Fruit fly (Drosophila melanogaster) whole organism, prepupa: Measurements from ENCODE around the gene CG33645.

Experiments used
- Blimp-1 ChIP-seq: fragments of 200-800 bp; sonication (Bioruptor generic); optimal IDR thresholded peaks from 3 replicates; lab custom pipeline; 2017; ENCODE audit warnings: missing biosample characterization, missing genetic modification characterization, mild to moderate bottlenecking, moderate library complexity, missing genetic modification reagents
- CG10631 ChIP-seq: fragments of 200-800 bp; sonication (Bioruptor generic); optimal IDR thresholded peaks from 2 replicates; lab custom pipeline; 2016; ENCODE audit warnings: missing biosample characterization, missing genetic modification characterization
- CG10669 ChIP-seq: fragments of 200-800 bp; sonication (Bioruptor generic); optimal IDR thresholded peaks from 3 replicates; lab custom pipeline; 2018; ENCODE audit warnings: missing biosample characterization, mild to moderate bottlenecking, missing genetic modification characterization, moderate library complexity
- CG11294 ChIP-seq: fragments of 200-800 bp; sonication (Bioruptor generic); IDR thresholded peaks from 2 replicates; pipeline ENCODE4 v1.3.6; 2022; ENCODE audit warnings: missing biosample characterization, missing genetic modification characterization
- CG11762 ChIP-seq: fragments of 200-800 bp; sonication (Bioruptor generic); optimal IDR thresholded peaks from 3 replicates; lab custom pipeline; 2016; ENCODE audit warnings: missing biosample characterization, missing genetic modification characterization; ENCODE audit not compliant: insufficient read depth
- CG11902 ChIP-seq: fragments of 200-800 bp; sonication (Bioruptor generic); optimal IDR thresholded peaks from 3 replicates; lab custom pipeline; 2016; ENCODE audit warnings: missing biosample characterization, missing genetic modification characterization
- CG15336 ChIP-seq: fragments of 200-800 bp; sonication (Bioruptor generic); IDR thresholded peaks from 2 replicates; pipeline ENCODE4 v1.3.6; 2022; ENCODE audit warnings: missing biosample characterization, missing genetic modification characterization
- CG1621 ChIP-seq: fragments of 200-800 bp; sonication (Bioruptor generic); optimal IDR thresholded peaks from 3 replicates; lab custom pipeline; 2018; ENCODE audit warnings: missing biosample characterization, mild to moderate bottlenecking, missing genetic modification characterization
- CG16779 ChIP-seq: fragments of 200-800 bp; sonication (Bioruptor generic); optimal IDR thresholded peaks from 3 replicates; lab custom pipeline; 2017; ENCODE audit warnings: missing biosample characterization, mild to moderate bottlenecking, missing genetic modification characterization
- CG31627 ChIP-seq: fragments of 200-800 bp; sonication (Bioruptor generic); optimal IDR thresholded peaks from 3 replicates; lab custom pipeline; 2016; ENCODE audit warnings: missing biosample characterization, missing genetic modification characterization
- CG32006 ChIP-seq: fragments of 200-800 bp; sonication (Bioruptor generic); optimal IDR thresholded peaks from 3 replicates; lab custom pipeline; 2017; ENCODE audit warnings: missing biosample characterization, mild to moderate bottlenecking, missing genetic modification characterization
- CG34406 ChIP-seq: fragments of 200-800 bp; sonication (Bioruptor generic); optimal IDR thresholded peaks from 3 replicates; lab custom pipeline; 2016; ENCODE audit warnings: missing biosample characterization, missing genetic modification characterization
- CG4318 ChIP-seq: fragments of 200-800 bp; sonication (Bioruptor generic); optimal IDR thresholded peaks from 3 replicates; lab custom pipeline; 2017; ENCODE audit warnings: missing biosample characterization, mild to moderate bottlenecking, missing genetic modification characterization
- CG6163 ChIP-seq: fragments of 200-800 bp; sonication (Bioruptor generic); IDR thresholded peaks from 3 replicates; pipeline ENCODE4 v1.3.6; 2022; ENCODE audit warnings: missing biosample characterization, missing genetic modification characterization
- CG6792 ChIP-seq: fragments of 200-800 bp; sonication (Bioruptor generic); optimal IDR thresholded peaks from 3 replicates; lab custom pipeline; 2016; ENCODE audit warnings: missing biosample characterization, missing genetic modification characterization
- CG6808 ChIP-seq: fragments of 200-800 bp; sonication (Bioruptor generic); optimal IDR thresholded peaks from 3 replicates; lab custom pipeline; 2017; ENCODE audit warnings: missing biosample characterization, missing genetic modification characterization, mild to moderate bottlenecking, moderate library complexity, missing genetic modification reagents
- CG6854 ChIP-seq: fragments of 200-800 bp; sonication (Bioruptor generic); optimal IDR thresholded peaks from 2 replicates; lab custom pipeline; 2017; ENCODE audit warnings: missing biosample characterization, mild to moderate bottlenecking, missing genetic modification characterization
- CG7368 ChIP-seq: fragments of 200-800 bp; sonication (Bioruptor generic); optimal IDR thresholded peaks from 3 replicates; lab custom pipeline; 2016; ENCODE audit warnings: missing biosample characterization, missing genetic modification characterization
- CG8319 ChIP-seq: fragments of 200-800 bp; sonication (Bioruptor generic); optimal IDR thresholded peaks from 3 replicates; lab custom pipeline; 2016; ENCODE audit warnings: missing biosample characterization, missing genetic modification characterization
- CG8632 ChIP-seq: fragments of 200-800 bp; sonication (Bioruptor generic); optimal IDR thresholded peaks from 3 replicates; lab custom pipeline; 2016; ENCODE audit warnings: missing biosample characterization, missing genetic modification characterization
- CG9139 ChIP-seq: fragments of 200-800 bp; sonication (Bioruptor generic); optimal IDR thresholded peaks from 3 replicates; lab custom pipeline; 2017; ENCODE audit warnings: missing biosample characterization, mild to moderate bottlenecking, missing genetic modification characterization
- Eip75B ChIP-seq: fragments of 200-800 bp; sonication (Bioruptor generic); optimal IDR thresholded peaks from 3 replicates; lab custom pipeline; 2016; ENCODE audit warnings: missing biosample characterization, missing genetic modification characterization
- Ets21C ChIP-seq: fragments of 200-800 bp; sonication (Bioruptor generic); optimal IDR thresholded peaks from 3 replicates; lab custom pipeline; 2016; ENCODE audit warnings: missing biosample characterization, missing genetic modification characterization
- Ets96B ChIP-seq: fragments of 200-800 bp; optimal IDR thresholded peaks from 2 replicates; lab custom pipeline; 2019; ENCODE audit warnings: missing biosample characterization, mild to moderate bottlenecking, missing genetic modification characterization, moderate library complexity
- Gug ChIP-seq: fragments of 200-800 bp; sonication (Bioruptor generic); IDR thresholded peaks from 2 replicates; pipeline ENCODE4 v1.3.6; 2022; ENCODE audit warnings: missing biosample characterization, missing genetic modification characterization
- Hr39 ChIP-seq: fragments of 200-800 bp; sonication (Bioruptor generic); optimal IDR thresholded peaks from 2 replicates; lab custom pipeline; 2016; ENCODE audit warnings: missing biosample characterization, missing genetic modification characterization
- Hr4 ChIP-seq: fragments of 200-800 bp; sonication (Bioruptor generic); optimal IDR thresholded peaks from 3 replicates; lab custom pipeline; 2016; ENCODE audit warnings: missing biosample characterization, missing genetic modification characterization
- Lpt ChIP-seq: fragments of 200-800 bp; sonication (Bioruptor generic); optimal IDR thresholded peaks from 3 replicates; lab custom pipeline; 2016; ENCODE audit warnings: missing biosample characterization, missing genetic modification characterization
- Met ChIP-seq: fragments of 200-800 bp; sonication (Bioruptor generic); optimal IDR thresholded peaks from 3 replicates; lab custom pipeline; 2016; ENCODE audit warnings: missing biosample characterization, missing genetic modification characterization
- OdsH ChIP-seq: fragments of 200-800 bp; sonication (Bioruptor generic); optimal IDR thresholded peaks from 3 replicates; lab custom pipeline; 2016; ENCODE audit warnings: missing biosample characterization, missing genetic modification characterization
- Smox ChIP-seq: fragments of 200-800 bp; sonication (Bioruptor generic); optimal IDR thresholded peaks from 3 replicates; lab custom pipeline; 2016; ENCODE audit warnings: missing biosample characterization, missing genetic modification characterization
- Sox102F ChIP-seq: fragments of 200-800 bp; sonication (Bioruptor generic); optimal IDR thresholded peaks from 2 replicates; lab custom pipeline; 2016; ENCODE audit warnings: missing biosample characterization, mild to moderate bottlenecking, missing genetic modification characterization
- Sox15 ChIP-seq: fragments of 200-800 bp; sonication (Bioruptor generic); optimal IDR thresholded peaks from 3 replicates; lab custom pipeline; 2016; ENCODE audit warnings: missing biosample characterization, missing genetic modification characterization
- achi ChIP-seq: fragments of 200-800 bp; sonication (Bioruptor generic); optimal IDR thresholded peaks from 3 replicates; lab custom pipeline; 2016; ENCODE audit warnings: missing biosample characterization, missing genetic modification characterization
- dac ChIP-seq: fragments of 200-800 bp; sonication (Bioruptor generic); optimal IDR thresholded peaks from 2 replicates; lab custom pipeline; 2017; ENCODE audit warnings: missing biosample characterization, mild to moderate bottlenecking, missing genetic modification characterization
- dsx ChIP-seq: fragments of 200-800 bp; optimal IDR thresholded peaks from 3 replicates; lab custom pipeline; 2019; ENCODE audit warnings: missing biosample characterization, mild to moderate bottlenecking, missing genetic modification characterization, moderate library complexity; ENCODE audit not compliant: poor library complexity, severe bottlenecking
- eg ChIP-seq: fragments of 200-800 bp; sonication (Bioruptor generic); IDR thresholded peaks from 3 replicates; pipeline ENCODE4 v1.3.6; 2022; ENCODE audit warnings: missing biosample characterization, missing genetic modification characterization
- esn ChIP-seq: fragments of 200-800 bp; sonication (Bioruptor generic); optimal IDR thresholded peaks from 2 replicates; lab custom pipeline; 2016; ENCODE audit warnings: missing biosample characterization, mild to moderate bottlenecking, missing genetic modification characterization, moderate library complexity
- fd59A ChIP-seq: fragments of 200-800 bp; sonication (Bioruptor generic); optimal IDR thresholded peaks from 2 replicates; lab custom pipeline; 2017; ENCODE audit warnings: missing biosample characterization, mild to moderate bottlenecking, missing genetic modification characterization, missing genetic modification reagents
- fd85E ChIP-seq: fragments of 200-800 bp; sonication (Bioruptor generic); optimal IDR thresholded peaks from 3 replicates; lab custom pipeline; 2016; ENCODE audit warnings: missing biosample characterization, missing genetic modification characterization
- fkh ChIP-seq: fragments of 200-800 bp; sonication (Bioruptor generic); optimal IDR thresholded peaks from 3 replicates; lab custom pipeline; 2017; ENCODE audit warnings: missing biosample characterization, mild to moderate bottlenecking, missing genetic modification characterization, moderate library complexity
- lz ChIP-seq: fragments of 200-800 bp; sonication (Bioruptor generic); optimal IDR thresholded peaks from 3 replicates; lab custom pipeline; 2016; ENCODE audit warnings: missing biosample characterization, missing genetic modification characterization
- net ChIP-seq: fragments of 200-800 bp; sonication (Bioruptor generic); optimal IDR thresholded peaks from 3 replicates; lab custom pipeline; 2016; ENCODE audit warnings: missing biosample characterization, missing genetic modification characterization
- pdm3 ChIP-seq: fragments of 200-800 bp; sonication (Bioruptor generic); optimal IDR thresholded peaks from 3 replicates; lab custom pipeline; 2016; ENCODE audit warnings: missing biosample characterization, missing genetic modification characterization
- salr ChIP-seq, 2 experiments: fragments of 200-800 bp; sonication (Bioruptor generic); optimal IDR thresholded peaks; 3 replicates each; lab custom pipeline; 2016 to 2018; ENCODE audit warnings: missing biosample characterization in 2 of 2, missing genetic modification characterization in 2 of 2, mild to moderate bottlenecking in 1 of 2
- spab ChIP-seq: fragments of 200-800 bp; sonication (Bioruptor generic); optimal IDR thresholded peaks from 2 replicates; lab custom pipeline; 2017; ENCODE audit warnings: missing biosample characterization, mild to moderate bottlenecking, missing genetic modification characterization, missing genetic modification reagents
- ss ChIP-seq, 2 experiments: fragments of 200-800 bp; sonication (Bioruptor generic); optimal IDR thresholded peaks; 2 replicates in 1 of 2; 3 replicates in 1 of 2; lab custom pipeline; 2017 to 2018; ENCODE audit warnings: mild to moderate bottlenecking in 2 of 2, missing biosample characterization in 2 of 2, missing genetic modification characterization in 2 of 2, moderate library complexity in 1 of 2
- svp ChIP-seq: fragments of 200-800 bp; sonication (Bioruptor generic); peaks from one replicate; lab custom pipeline; 2016; ENCODE audit warnings: missing biosample characterization, missing genetic modification characterization
- topi ChIP-seq: fragments of 200-800 bp; sonication (Bioruptor generic); optimal IDR thresholded peaks from 3 replicates; lab custom pipeline; 2016; ENCODE audit warnings: missing biosample characterization, missing genetic modification characterization
- vri ChIP-seq: fragments of 200-800 bp; sonication (Bioruptor generic); optimal IDR thresholded peaks from 3 replicates; lab custom pipeline; 2016; ENCODE audit warnings: missing biosample characterization, mild to moderate bottlenecking, missing genetic modification characterization

The CG33645 gene

dm6 chr2L:13512182-13513032, 20.2 kb upstream of the CG33645 start:
- TF ChIP-seq CG10669 (no peak), topi (GFP tag; lab: Kevin White, UChicago) (peak; percentile 45), Lpt (no peak), dsx (GFP tag; lab: Kevin White, UChicago) (no peak), esn (GFP tag; lab: Kevin White, UChicago) (peak; percentile 28), svp (GFP tag; lab: Kevin White, UChicago) (peak; percentile 19), Ets96B (no peak), CG32006 (GFP tag; lab: Kevin White, UChicago) (peak; percentile 66), ss (GFP tag; optimal IDR thresholded peaks at IDR 0.05; lab: Kevin White, UChicago) (peak in 1 of 2 experiments; percentile 2), CG8632 (peak; percentile 25), dac (GFP tag; lab: Kevin White, UChicago) (no peak), CG6808 (GFP tag; lab: Kevin White, UChicago) (no peak), CG6163 (GFP tag; lab: Robert Waterston, UW) (peak; percentile 75), CG9139 (no peak), CG15336 (peak; percentile 36), CG16779 (tag; lab: Kevin White, UChicago) (no peak), CG11762 (GFP tag; lab: Kevin White, UChicago) (no peak), CG11902 (GFP tag; lab: Kevin White, UChicago) (peak; percentile 8), Ets21C (GFP tag; lab: Kevin White, UChicago) (peak; percentile 10), Eip75B (GFP tag; lab: Kevin White, UChicago) (no peak), Met (GFP tag; lab: Kevin White, UChicago) (peak; percentile 33), net (GFP tag; lab: Kevin White, UChicago) (no peak), CG11294 (peak; percentile 5; the same call in 1 of the 2 replicates), Hr4 (peak; percentile 68), fkh (peak; percentile 25), CG6792 (GFP tag; lab: Kevin White, UChicago) (no peak), achi (GFP tag; lab: Kevin White, UChicago) (peak; percentile 26), Sox15 (GFP tag; lab: Kevin White, UChicago) (peak; percentile 5), lz (no peak), Smox (GFP tag; lab: Kevin White, UChicago) (peak; percentile 39), Blimp-1 (no peak), CG10631 (GFP tag; lab: Kevin White, UChicago) (peak; percentile 17), Hr39 (GFP tag; lab: Kevin White, UChicago) (peak; percentile 21), eg (GFP tag; lab: Robert Waterston, UW) (peak; percentile 58), fd85E (GFP tag; lab: Kevin White, UChicago) (no peak), Gug (GFP tag; lab: Robert Waterston, UW) (peak; percentile 24), salr (GFP tag; optimal IDR thresholded peaks at IDR 0.05; lab: Kevin White, UChicago) (peak in 1 of 2 experiments; percentile 28), pdm3 (GFP tag; lab: Kevin White, UChicago) (peak; percentile 46), vri (GFP tag; lab: Kevin White, UChicago) (no peak), fd59A (no peak), Sox102F (no peak), CG34406 (GFP tag; lab: Kevin White, UChicago) (peak; percentile 2), CG7368 (GFP tag; lab: Kevin White, UChicago) (peak; percentile 7), spab (no peak), CG4318 (GFP tag; lab: Kevin White, UChicago) (no peak), OdsH (peak; percentile 44), CG31627 (GFP tag; lab: Kevin White, UChicago) (peak; percentile 42), CG8319 (peak; percentile 10), CG1621 (tag; lab: Kevin White, UChicago) (no peak), CG6854 (GFP tag; lab: Kevin White, UChicago) (no peak)
